Fruit fly (Drosophila melanogaster) whole organism: ENCODE data around the gene CG13258.

Source experiments
- CG8478 ChIP-seq: fragments of >200 bp; optimal IDR thresholded peaks from 2 replicates; lab custom pipeline; 2018; ENCODE audit warnings: inconsistent platforms
- Dll ChIP-seq: fragments of >200 bp; optimal IDR thresholded peaks from 2 replicates; lab custom pipeline; 2017
- EcR ChIP-seq, 2 experiments: fragments of >200 bp; optimal IDR thresholded peaks; 2 replicates each; lab custom pipeline; 2017; ENCODE audit warnings: missing biosample characterization in 2 of 2, missing genetic modification characterization in 2 of 2, missing genetic modification reagents in 2 of 2
- pan ChIP-seq: fragments of >200 bp; optimal IDR thresholded peaks from 2 replicates; lab custom pipeline; 2017
- psq ChIP-seq: fragments of >200 bp; optimal IDR thresholded peaks from 2 replicates; lab custom pipeline; 2017

dm6 chr2L:16263723-16264122 is 29.1 kb downstream of the CG13258 start:
- TF ChIP-seq psq (lab: Kevin White, UChicago) = no peak
- no peak for TF ChIP-seq pan
- TF ChIP-seq Dll (lab: Kevin White, UChicago) = no peak
- no peak for TF ChIP-seq CG8478 (lab: Kevin White, UChicago)
- TF ChIP-seq EcR (GFP tag; optimal IDR thresholded peaks at IDR 0.05; lab: Kevin White, UChicago) = no peak
